Worm (Caenorhabditis elegans): ENCODE measurements around the gene C54D10.13.

The C54D10.13 gene

DNA sequence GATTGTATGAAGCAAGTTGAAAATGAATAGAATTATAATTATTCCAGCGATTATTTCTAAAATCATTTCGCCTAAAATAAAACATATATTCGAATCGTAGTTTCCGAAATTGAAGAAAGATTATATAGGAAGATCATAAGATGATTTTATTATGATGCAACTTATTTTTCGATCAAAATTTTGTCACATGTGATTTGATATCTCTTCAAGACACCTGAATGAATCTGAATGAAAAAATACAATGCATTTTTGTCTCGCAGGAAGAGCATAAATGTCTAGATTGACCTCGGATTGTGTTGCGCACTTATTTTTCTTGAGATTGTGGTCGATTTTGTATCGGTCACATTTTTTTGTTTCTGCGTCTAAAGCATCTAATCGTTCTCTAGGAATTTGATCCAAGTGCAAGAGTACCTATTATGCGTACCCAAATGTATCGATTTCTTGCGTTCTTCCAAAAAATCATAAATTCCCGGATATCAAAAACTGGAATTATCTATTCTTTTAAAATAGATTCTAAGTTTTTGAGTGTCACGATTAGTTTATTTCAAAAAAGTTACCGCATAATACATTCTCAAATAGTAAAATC lies 21.6 kb downstream of the C54D10.13 start, which contains the start of gene hrg-2:
Gene hrg-2, minus strand, starts transcription at position 98 of the 586 bp plus-strand sequence.
- TF ChIP-seq ets-7 (tag; optimal IDR thresholded peaks at IDR 0.05) (no peak), sea-1 (GFP tag; conservative IDR thresholded peaks at IDR 0.05) (no peak), ama-1 (optimal IDR thresholded peaks at IDR 0.05) (no peak), hmg-4 (GFP tag; optimal IDR thresholded peaks at IDR 0.05) (no peak), aly-1 (tag; optimal IDR thresholded peaks at IDR 0.05) (no peak), scrt-1 (GFP tag; IDR thresholded peaks at IDR 0.05) (no peak), ceh-13 (GFP tag; optimal IDR thresholded peaks at IDR 0.05) (no peak), tbx-11 (GFP tag; IDR thresholded peaks at IDR 0.05) (no peak), B0310.2 (tag; optimal IDR thresholded peaks at IDR 0.05) (no peak), pes-1 (GFP tag; IDR thresholded peaks at IDR 0.05) (no peak), F13C5.2 (tag; optimal IDR thresholded peaks at IDR 0.05) (no peak), hnd-1 (tag; optimal IDR thresholded peaks at IDR 0.05) (no peak), tra-4 (tag; optimal IDR thresholded peaks at IDR 0.05) (no peak), tbx-37 (GFP tag; conservative IDR thresholded peaks at IDR 0.05) (no peak), flt-1 (GFP tag; IDR thresholded peaks at IDR 0.05) (no peak), ceh-36 (tag; optimal IDR thresholded peaks at IDR 0.05) (no peak), hmbx-1 (tag; optimal IDR thresholded peaks at IDR 0.05) (no peak)

DNA sequence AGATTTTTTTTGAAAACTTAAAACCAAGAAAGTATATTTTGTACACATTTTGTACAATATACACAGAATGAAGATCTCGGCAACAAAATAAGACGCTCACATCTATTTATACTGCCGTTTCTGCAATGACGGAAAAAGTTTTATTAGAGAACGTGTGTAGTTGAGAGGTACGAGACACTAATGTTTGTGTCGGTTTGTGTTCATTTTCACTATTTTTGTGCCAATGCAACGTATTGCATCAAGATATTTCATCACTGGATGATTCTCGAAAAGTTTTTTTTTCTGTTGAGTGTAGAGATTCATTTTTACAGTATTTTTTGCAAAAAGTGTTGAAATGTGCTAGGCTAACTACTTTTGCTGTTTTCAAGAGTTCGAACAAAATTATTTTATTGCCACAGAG lies 23.1 kb downstream of the C54D10.13 start:
- TF ChIP-seq F13C5.2 (tag; optimal IDR thresholded peaks at IDR 0.05) (no peak), flt-1 (GFP tag; IDR thresholded peaks at IDR 0.05) (no peak)

DNA sequence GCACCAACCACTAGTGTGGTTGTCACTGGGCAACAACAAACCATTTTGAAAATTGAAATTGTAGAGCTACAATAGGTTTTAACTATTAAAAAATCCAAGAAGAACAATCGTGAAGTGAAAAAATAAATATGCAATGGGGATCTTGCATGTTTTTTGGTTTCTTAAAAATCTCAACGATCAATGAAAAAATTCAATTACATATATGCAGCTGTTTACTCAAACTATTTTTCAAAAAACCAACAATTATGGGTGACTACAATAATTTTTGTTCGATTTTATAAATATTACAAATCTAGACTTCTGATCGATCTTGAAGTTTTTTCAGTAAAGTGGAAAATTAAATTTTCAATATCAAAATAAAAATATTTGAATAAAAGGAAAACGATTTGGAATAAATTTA lies 23.6 kb downstream of the C54D10.13 start, which contains the start of gene cdr-4:
Gene cdr-4, minus strand, starts transcription at position 101 of the 400 bp plus-strand sequence.
- TF ChIP-seq hmbx-1 (tag; optimal IDR thresholded peaks at IDR 0.05) (no peak), F13C5.2 (tag; optimal IDR thresholded peaks at IDR 0.05) (no peak), ama-1 (optimal IDR thresholded peaks at IDR 0.05) (no peak), hmg-4 (GFP tag; optimal IDR thresholded peaks at IDR 0.05) (no peak), hnd-1 (tag; optimal IDR thresholded peaks at IDR 0.05) (no peak), flt-1 (GFP tag; IDR thresholded peaks at IDR 0.05) (no peak), ceh-13 (GFP tag; optimal IDR thresholded peaks at IDR 0.05) (no peak), pes-1 (GFP tag; IDR thresholded peaks at IDR 0.05) (no peak), tbx-37 (GFP tag; conservative IDR thresholded peaks at IDR 0.05) (no peak), tra-4 (tag; optimal IDR thresholded peaks at IDR 0.05) (no peak), ceh-36 (tag; optimal IDR thresholded peaks at IDR 0.05) (no peak)

DNA sequence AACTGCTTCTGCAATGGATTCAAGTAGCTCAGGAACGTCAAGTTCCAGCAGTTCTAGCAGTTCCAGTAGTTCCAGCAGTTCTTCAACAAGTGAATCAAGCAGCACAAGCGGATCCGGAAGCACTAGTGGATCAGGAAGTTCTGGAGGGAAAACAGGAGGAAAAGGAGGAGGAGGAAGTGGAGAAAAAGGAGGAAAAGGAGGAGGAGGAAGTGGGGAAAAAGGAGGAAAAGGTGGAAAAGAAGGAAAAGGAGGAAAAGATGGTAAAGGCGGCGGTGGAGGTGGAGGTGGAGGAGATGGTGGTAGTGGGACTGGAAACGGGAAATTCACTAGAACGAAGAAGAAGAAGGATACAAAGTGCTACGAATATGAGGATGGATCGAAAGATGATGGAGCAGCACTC lies 25.6 kb downstream of the C54D10.13 start:
- no peak for TF ChIP-seq hmg-4 (GFP tag; optimal IDR thresholded peaks at IDR 0.05)
- no peak for TF ChIP-seq tbx-11 (GFP tag; IDR thresholded peaks at IDR 0.05)
- no peak for TF ChIP-seq ama-1 (optimal IDR thresholded peaks at IDR 0.05)
- TF ChIP-seq ets-7 (tag; optimal IDR thresholded peaks at IDR 0.05): no peak
- no peak for TF ChIP-seq tra-4 (tag; optimal IDR thresholded peaks at IDR 0.05)
- TF ChIP-seq hnd-1 (tag; optimal IDR thresholded peaks at IDR 0.05): no peak
- TF ChIP-seq pes-1 (GFP tag; IDR thresholded peaks at IDR 0.05): no peak
- no peak for TF ChIP-seq F13C5.2 (tag; optimal IDR thresholded peaks at IDR 0.05)
- no peak for TF ChIP-seq hmbx-1 (tag; optimal IDR thresholded peaks at IDR 0.05)
- TF ChIP-seq B0310.2 (tag; optimal IDR thresholded peaks at IDR 0.05): no peak
- no peak for TF ChIP-seq ceh-13 (GFP tag; optimal IDR thresholded peaks at IDR 0.05)
- TF ChIP-seq sea-1 (GFP tag; conservative IDR thresholded peaks at IDR 0.05): no peak
- no peak for TF ChIP-seq aly-1 (tag; optimal IDR thresholded peaks at IDR 0.05)
- TF ChIP-seq scrt-1 (GFP tag; IDR thresholded peaks at IDR 0.05): no peak
- TF ChIP-seq tbx-37 (GFP tag; conservative IDR thresholded peaks at IDR 0.05): no peak
- no peak for TF ChIP-seq flt-1 (GFP tag; IDR thresholded peaks at IDR 0.05)
- no peak for TF ChIP-seq ceh-36 (tag; optimal IDR thresholded peaks at IDR 0.05)

DNA sequence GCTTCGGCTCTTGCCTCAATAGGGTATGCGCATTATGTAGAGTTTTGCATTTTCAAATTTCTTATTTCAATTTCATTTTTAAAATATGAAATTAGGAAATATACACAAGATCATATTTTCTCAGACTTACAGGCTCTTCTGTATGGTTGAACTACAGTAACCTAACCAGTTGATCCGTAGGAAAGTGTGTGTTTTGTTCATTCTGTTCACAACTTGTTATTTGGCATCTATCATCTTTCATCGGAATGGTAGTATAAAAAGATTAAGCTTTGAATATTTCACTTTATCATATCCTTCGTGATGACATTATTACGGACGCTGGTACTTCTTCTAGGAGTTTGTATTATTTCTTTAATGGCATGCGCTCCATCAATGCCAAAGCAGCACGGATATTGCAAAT lies 26.2 kb downstream of the C54D10.13 start, which contains the start of gene K01D12.10:
Gene K01D12.10, plus strand, starts transcription at position 301 of the 400 bp plus-strand sequence.
- TF ChIP-seq tbx-11 (GFP tag; IDR thresholded peaks at IDR 0.05) (no peak), ama-1 (optimal IDR thresholded peaks at IDR 0.05) (no peak), ets-7 (tag; optimal IDR thresholded peaks at IDR 0.05) (no peak), tbx-37 (GFP tag; conservative IDR thresholded peaks at IDR 0.05) (no peak), pes-1 (GFP tag; IDR thresholded peaks at IDR 0.05) (no peak), hmg-4 (GFP tag; optimal IDR thresholded peaks at IDR 0.05) (no peak), hmbx-1 (tag; optimal IDR thresholded peaks at IDR 0.05) (no peak), F13C5.2 (tag; optimal IDR thresholded peaks at IDR 0.05) (no peak)

DNA sequence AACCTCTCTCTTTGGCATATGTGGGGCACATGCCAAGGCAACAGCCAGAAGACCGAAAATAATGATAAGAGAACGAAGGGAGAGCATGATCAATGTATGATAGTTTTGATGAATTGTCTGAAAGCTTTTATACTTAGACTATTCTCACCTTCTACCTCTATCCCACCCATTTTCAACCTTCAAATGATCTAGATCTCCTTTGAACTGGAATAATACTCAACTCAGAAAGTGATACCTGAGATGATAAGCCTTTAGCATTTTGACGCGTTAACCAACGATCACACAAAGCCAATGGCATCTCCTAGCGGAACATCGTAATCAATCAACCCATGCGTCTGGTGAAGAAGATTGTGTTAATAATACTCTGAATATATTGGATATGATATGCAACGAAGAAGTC lies 27.5 kb downstream of the C54D10.13 start, which contains the start of gene K01D12.9:
Gene K01D12.9, minus strand, starts transcription at position 101 of the 400 bp plus-strand sequence.
- TF ChIP-seq scrt-1 (GFP tag; IDR thresholded peaks at IDR 0.05): no peak
- no peak for TF ChIP-seq aly-1 (tag; optimal IDR thresholded peaks at IDR 0.05)
- TF ChIP-seq hmg-4 (GFP tag; optimal IDR thresholded peaks at IDR 0.05): no peak
- TF ChIP-seq ceh-36 (tag; optimal IDR thresholded peaks at IDR 0.05): no peak
- no peak for TF ChIP-seq hmbx-1 (tag; optimal IDR thresholded peaks at IDR 0.05)
- TF ChIP-seq ama-1 (optimal IDR thresholded peaks at IDR 0.05): no peak
- TF ChIP-seq sea-1 (GFP tag; conservative IDR thresholded peaks at IDR 0.05): no peak
- TF ChIP-seq hnd-1 (tag; optimal IDR thresholded peaks at IDR 0.05): no peak
- TF ChIP-seq B0310.2 (tag; optimal IDR thresholded peaks at IDR 0.05): no peak
- no peak for TF ChIP-seq tbx-37 (GFP tag; conservative IDR thresholded peaks at IDR 0.05)
- no peak for TF ChIP-seq flt-1 (GFP tag; IDR thresholded peaks at IDR 0.05)
- no peak for TF ChIP-seq tbx-11 (GFP tag; IDR thresholded peaks at IDR 0.05)
- TF ChIP-seq tra-4 (tag; optimal IDR thresholded peaks at IDR 0.05): no peak
- TF ChIP-seq F13C5.2 (tag; optimal IDR thresholded peaks at IDR 0.05): no peak
- TF ChIP-seq pes-1 (GFP tag; IDR thresholded peaks at IDR 0.05): no peak
- TF ChIP-seq ceh-13 (GFP tag; optimal IDR thresholded peaks at IDR 0.05): no peak
- no peak for TF ChIP-seq ets-7 (tag; optimal IDR thresholded peaks at IDR 0.05)

DNA sequence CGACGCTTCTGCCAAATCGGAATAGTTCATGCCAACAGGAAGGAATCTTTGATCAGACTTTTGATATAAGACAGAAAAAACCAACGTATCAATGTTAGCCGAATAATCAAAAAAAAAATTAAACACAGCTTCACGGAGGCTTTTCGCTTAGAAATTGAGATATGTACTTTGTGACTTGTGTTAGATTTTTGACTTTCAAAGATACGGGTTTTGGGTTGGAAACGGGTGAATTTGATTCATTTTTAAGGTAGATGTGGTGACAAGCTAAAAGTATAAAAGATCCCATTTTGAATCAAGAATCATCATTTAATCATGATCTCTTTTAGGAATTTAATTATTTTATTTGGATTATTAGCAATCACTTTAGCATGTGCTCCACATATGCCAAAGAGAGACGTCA lies 29.7 kb downstream of the C54D10.13 start, which contains the start of gene K01D12.8:
Gene K01D12.8, plus strand, starts transcription at position 301 of the 400 bp plus-strand sequence.
- no peak for TF ChIP-seq pes-1 (GFP tag; IDR thresholded peaks at IDR 0.05)
- no peak for TF ChIP-seq F13C5.2 (tag; optimal IDR thresholded peaks at IDR 0.05)
- no peak for TF ChIP-seq tra-4 (tag; optimal IDR thresholded peaks at IDR 0.05)
- TF ChIP-seq hmbx-1 (tag; optimal IDR thresholded peaks at IDR 0.05): no peak
- TF ChIP-seq aly-1 (tag; optimal IDR thresholded peaks at IDR 0.05): no peak
- TF ChIP-seq ceh-13 (GFP tag; optimal IDR thresholded peaks at IDR 0.05): no peak
- TF ChIP-seq scrt-1 (GFP tag; IDR thresholded peaks at IDR 0.05): no peak
- no peak for TF ChIP-seq sea-1 (GFP tag; conservative IDR thresholded peaks at IDR 0.05)
- no peak for TF ChIP-seq hmg-4 (GFP tag; optimal IDR thresholded peaks at IDR 0.05)

All from whole organism, early embryonic.